Fruit fly (Drosophila melanogaster) whole organism, pupa: ENCODE data around the gene Gal.

ENCODE experiments used
- CG15710 ChIP-seq: fragments of 200-800 bp; sonication (Bioruptor generic); optimal IDR thresholded peaks from 2 replicates; lab custom pipeline; 2018; ENCODE audit warnings: missing biosample characterization, mild to moderate bottlenecking, missing genetic modification characterization, moderate library complexity
- CG17806 ChIP-seq: fragments of 200-800 bp; sonication (Bioruptor generic); optimal IDR thresholded peaks from 2 replicates; lab custom pipeline; 2018; ENCODE audit warnings: missing biosample characterization, mild to moderate bottlenecking, missing genetic modification characterization, moderate library complexity
- CG8159 ChIP-seq: fragments of 200-800 bp; sonication (Bioruptor generic); optimal IDR thresholded peaks from 3 replicates; lab custom pipeline; 2018; ENCODE audit warnings: missing biosample characterization, mild to moderate bottlenecking, missing genetic modification characterization, moderate library complexity
- CG8301 ChIP-seq: fragments of 200-800 bp; sonication (Bioruptor generic); optimal IDR thresholded peaks from 2 replicates; lab custom pipeline; 2018; ENCODE audit warnings: missing biosample characterization, mild to moderate bottlenecking, missing genetic modification characterization
- CG9948 ChIP-seq: fragments of 200-800 bp; sonication (Bioruptor generic); optimal IDR thresholded peaks from 2 replicates; lab custom pipeline; 2018; ENCODE audit warnings: missing biosample characterization, mild to moderate bottlenecking, missing genetic modification characterization, moderate library complexity
- EcR ChIP-seq: fragments of 200-800 bp; sonication (Bioruptor generic); optimal IDR thresholded peaks from 3 replicates; lab custom pipeline; 2019; ENCODE audit warnings: missing biosample characterization, missing genetic modification characterization, mild to moderate bottlenecking, moderate library complexity, missing genetic modification reagents
- Ets98B ChIP-seq: fragments of 200-800 bp; sonication (Bioruptor generic); IDR thresholded peaks from 2 replicates; pipeline ENCODE4 v1.3.6; 2022; ENCODE audit warnings: missing biosample characterization, missing genetic modification characterization
- Snoo ChIP-seq: fragments of 200-800 bp; sonication (Bioruptor generic); optimal IDR thresholded peaks from 3 replicates; lab custom pipeline; 2017; ENCODE audit warnings: missing biosample characterization, mild to moderate bottlenecking, missing genetic modification characterization, inconsistent platforms
- gl ChIP-seq: fragments of 200-800 bp; sonication (Bioruptor generic); optimal IDR thresholded peaks from 2 replicates; lab custom pipeline; 2018; ENCODE audit warnings: missing biosample characterization, mild to moderate bottlenecking, missing genetic modification characterization

- TF ChIP-seq CG8301 (tag; lab: Kevin White, UChicago), result no peak
- peak; percentile 22 for TF ChIP-seq CG17806 (tag; lab: Kevin White, UChicago)
- peak; percentile 11 for TF ChIP-seq CG15710 (tag; lab: Kevin White, UChicago)
- no peak for TF ChIP-seq Ets98B (GFP tag; lab: Robert Waterston, UW)
- peak; percentile 45 for TF ChIP-seq Snoo (tag; lab: Kevin White, UChicago)
- peak; percentile 35 for TF ChIP-seq CG8159 (tag; lab: Kevin White, UChicago)
- TF ChIP-seq CG9948, result peak; percentile 6
- no peak for TF ChIP-seq gl
- TF ChIP-seq EcR (GFP tag; lab: Kevin White, UChicago), result no peak
Measured at dm6 chr2L:5986094-5986493, 20.5 kb downstream of the Gal start, which contains the start of gene ifc.
